Worm (Caenorhabditis elegans): ENCODE data around the gene ets-6.

DNA sequence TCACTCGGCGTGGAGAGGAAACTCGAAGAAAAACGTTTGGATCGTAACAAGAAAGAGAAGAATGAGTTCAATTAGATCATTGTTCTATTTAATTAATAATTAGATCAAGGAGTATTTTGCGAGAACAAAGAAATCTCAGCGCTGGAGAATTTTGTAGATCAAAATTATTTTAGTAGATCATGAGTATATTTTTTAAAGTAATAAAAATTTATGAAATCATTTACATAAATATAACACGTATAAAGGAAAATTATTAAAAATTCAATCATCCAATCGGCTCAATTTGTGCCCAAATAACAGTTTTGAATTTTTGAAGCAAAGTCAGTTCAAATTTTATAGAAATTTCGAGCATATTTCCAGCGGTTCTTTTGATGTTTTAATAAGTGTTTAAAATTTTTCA is 43.8 kb upstream of the ets-6 start, which contains the start of gene C50E3.13:
- TF ChIP-seq ceh-43 (GFP tag; optimal IDR thresholded peaks at IDR 0.05) (no peak), nhr-28 (tag; optimal IDR thresholded peaks at IDR 0.05) (no peak), ztf-11 (tag; optimal IDR thresholded peaks at IDR 0.05) (no peak), mls-2 (tag; optimal IDR thresholded peaks at IDR 0.05) (no peak)

All from whole organism, mixed stage, embryonic.